Fruit fly (Drosophila melanogaster) whole organism, embryonic: ENCODE measurements around the gene CG6294.

Source experiments
- Atf-2 ChIP-seq: fragments of 200-800 bp; sonication (Bioruptor generic); optimal IDR thresholded peaks from 2 replicates; lab custom pipeline; 2016; ENCODE audit warnings: missing biosample characterization, missing genetic modification characterization
- Bteb2 ChIP-seq: fragments of 200-800 bp; sonication (Bioruptor generic); optimal IDR thresholded peaks from 2 replicates; lab custom pipeline; 2016; ENCODE audit warnings: missing biosample characterization, missing genetic modification characterization
- CG10209 ChIP-seq: fragments of 200-800 bp; sonication (Bioruptor generic); optimal IDR thresholded peaks from 3 replicates; lab custom pipeline; 2017; ENCODE audit warnings: missing biosample characterization, mild to moderate bottlenecking, missing genetic modification characterization, missing genetic modification reagents
- CG10543 ChIP-seq: fragments of 200-800 bp; sonication (Bioruptor generic); optimal IDR thresholded peaks from 3 replicates; lab custom pipeline; 2017; ENCODE audit warnings: missing biosample characterization, mild to moderate bottlenecking, missing genetic modification characterization, moderate library complexity
- CG10565 ChIP-seq: fragments of 200-800 bp; sonication (Bioruptor generic); optimal IDR thresholded peaks from 3 replicates; lab custom pipeline; 2016; ENCODE audit warnings: missing biosample characterization, mild to moderate bottlenecking, missing genetic modification characterization
- CG11085 ChIP-seq: fragments of 200-800 bp; sonication (Bioruptor generic); IDR thresholded peaks from 2 replicates; pipeline ENCODE4 v1.3.6; 2022; ENCODE audit warnings: missing biosample characterization, missing genetic modification characterization
- CG11398 ChIP-seq: fragments of 200-800 bp; sonication (Bioruptor generic); optimal IDR thresholded peaks from 2 replicates; lab custom pipeline; 2016; ENCODE audit warnings: missing biosample characterization, missing genetic modification characterization
- CG12236 ChIP-seq: fragments of 200-800 bp; sonication (Bioruptor generic); optimal IDR thresholded peaks from 2 replicates; lab custom pipeline; 2016; ENCODE audit warnings: missing biosample characterization, missing genetic modification characterization
- CG14441 ChIP-seq: fragments of 200-800 bp; sonication (Bioruptor generic); IDR thresholded peaks from 2 replicates; pipeline ENCODE4 v1.3.6; 2022; ENCODE audit warnings: missing biosample characterization, missing genetic modification characterization
- CG14667 ChIP-seq: fragments of 200-800 bp; sonication (Bioruptor generic); IDR thresholded peaks from 2 replicates; pipeline ENCODE4 v1.3.6; 2022; ENCODE audit warnings: missing biosample characterization, missing genetic modification characterization
- CG15514 ChIP-seq: fragments of 200-800 bp; sonication (Bioruptor generic); optimal IDR thresholded peaks from 3 replicates; lab custom pipeline; 2017; ENCODE audit warnings: missing biosample characterization, missing genetic modification characterization, mild to moderate bottlenecking, moderate library complexity, missing genetic modification reagents
- CG1832 ChIP-seq: fragments of 200-800 bp; sonication (Bioruptor generic); optimal IDR thresholded peaks from 2 replicates; lab custom pipeline; 2017; ENCODE audit warnings: missing biosample characterization, mild to moderate bottlenecking, missing genetic modification characterization, inconsistent platforms
- CG18619 ChIP-seq: fragments of 200-800 bp; sonication (Bioruptor generic); optimal IDR thresholded peaks from 3 replicates; lab custom pipeline; 2017; ENCODE audit warnings: missing biosample characterization, mild to moderate bottlenecking, missing genetic modification characterization
- CG34422 ChIP-seq: fragments of 200-800 bp; sonication (Bioruptor generic); IDR thresholded peaks from 3 replicates; pipeline ENCODE4 v1.3.6; 2022; ENCODE audit warnings: missing biosample characterization, missing genetic modification characterization
- CG4328 ChIP-seq: fragments of 200-800 bp; sonication (Bioruptor generic); optimal IDR thresholded peaks from 3 replicates; lab custom pipeline; 2017; ENCODE audit warnings: missing biosample characterization, missing genetic modification reagents, missing genetic modification characterization
- CG4360 ChIP-seq: fragments of 200-800 bp; sonication (Bioruptor generic); IDR thresholded peaks from 2 replicates; pipeline ENCODE4 v1.3.6; 2022; ENCODE audit warnings: missing biosample characterization, missing genetic modification characterization
- CG4820 ChIP-seq: fragments of 200-800 bp; sonication (Bioruptor generic); optimal IDR thresholded peaks from 3 replicates; lab custom pipeline; 2016; ENCODE audit warnings: missing biosample characterization, missing genetic modification characterization
- CG4854 ChIP-seq: fragments of 200-800 bp; sonication (Bioruptor generic); optimal IDR thresholded peaks from 2 replicates; lab custom pipeline; 2016; ENCODE audit warnings: missing biosample characterization, missing genetic modification characterization, inconsistent platforms
- CG5180 ChIP-seq: fragments of 200-800 bp; sonication (Bioruptor generic); optimal IDR thresholded peaks from 3 replicates; lab custom pipeline; 2017; ENCODE audit warnings: missing biosample characterization, missing genetic modification characterization, mild to moderate bottlenecking, moderate library complexity, missing genetic modification reagents
- CG6791 ChIP-seq: fragments of 200-800 bp; sonication (Bioruptor generic); IDR thresholded peaks from 3 replicates; pipeline ENCODE4 v1.3.6; 2022; ENCODE audit warnings: missing biosample characterization, missing genetic modification characterization; ENCODE audit not compliant: partially characterized antibody
- CG7928 ChIP-seq: fragments of 200-800 bp; sonication (Bioruptor generic); optimal IDR thresholded peaks from 2 replicates; lab custom pipeline; 2017; ENCODE audit warnings: missing biosample characterization, mild to moderate bottlenecking, missing genetic modification characterization
- CG7963 ChIP-seq: fragments of 200-800 bp; sonication (Bioruptor generic); IDR thresholded peaks from 3 replicates; pipeline ENCODE4 v1.3.6; 2022; ENCODE audit warnings: missing biosample characterization, missing genetic modification characterization; ENCODE audit not compliant: partially characterized antibody
- Ets65A ChIP-seq: fragments of 200-800 bp; sonication (Bioruptor generic); peaks from one replicate; lab custom pipeline; 2016; ENCODE audit warnings: missing biosample characterization, missing genetic modification characterization
- Fer1 ChIP-seq: fragments of 200-800 bp; sonication (Bioruptor generic); optimal IDR thresholded peaks from 2 replicates; lab custom pipeline; 2017; ENCODE audit warnings: missing biosample characterization, mild to moderate bottlenecking, missing genetic modification characterization
- HHEX ChIP-seq: fragments of 200-800 bp; sonication (Bioruptor generic); optimal IDR thresholded peaks from 3 replicates; lab custom pipeline; 2017; ENCODE audit warnings: missing biosample characterization, mild to moderate bottlenecking, missing genetic modification characterization, missing genetic modification reagents
- Hand ChIP-seq: fragments of 200-800 bp; sonication (Bioruptor generic); optimal IDR thresholded peaks from 2 replicates; lab custom pipeline; 2017; ENCODE audit warnings: mild to moderate bottlenecking, missing biosample characterization, missing genetic modification reagents, missing genetic modification characterization
- HmgZ ChIP-seq: fragments of 200-800 bp; sonication (Bioruptor generic); optimal IDR thresholded peaks from 2 replicates; lab custom pipeline; 2018; ENCODE audit warnings: missing biosample characterization, mild to moderate bottlenecking, missing genetic modification characterization
- Mrtf ChIP-seq: fragments of 200-800 bp; sonication (Bioruptor generic); IDR thresholded peaks from 3 replicates; pipeline ENCODE4 v1.3.6; 2022; ENCODE audit warnings: missing biosample characterization, missing genetic modification characterization
- Ravus ChIP-seq: fragments of 200-800 bp; sonication (Bioruptor generic); IDR thresholded peaks from 2 replicates; pipeline ENCODE4 v1.3.6; 2022; ENCODE audit warnings: missing biosample characterization, missing genetic modification characterization
- Rx ChIP-seq: fragments of 200-800 bp; sonication (Bioruptor generic); IDR thresholded peaks from 2 replicates; pipeline ENCODE4 v1.3.6; 2022; ENCODE audit warnings: missing biosample characterization, missing genetic modification characterization
- Sox100B ChIP-seq: fragments of 200-800 bp; sonication (Bioruptor generic); optimal IDR thresholded peaks from 3 replicates; lab custom pipeline; 2018; ENCODE audit warnings: missing biosample characterization, mild to moderate bottlenecking, missing genetic modification characterization
- amos ChIP-seq: fragments of 200-800 bp; sonication (Bioruptor generic); IDR thresholded peaks from 2 replicates; pipeline ENCODE4 v1.3.6; 2022; ENCODE audit warnings: missing biosample characterization, missing genetic modification characterization; ENCODE audit not compliant: partially characterized antibody
- aop ChIP-seq: fragments of 200-800 bp; sonication (Bioruptor generic); IDR thresholded peaks from 2 replicates; pipeline ENCODE4 v1.3.6; 2022; ENCODE audit warnings: missing biosample characterization, missing genetic modification characterization
- crol ChIP-seq: fragments of 200-800 bp; sonication (Bioruptor generic); IDR thresholded peaks from 2 replicates; pipeline ENCODE4 v1.3.6; 2022; ENCODE audit warnings: missing biosample characterization, missing genetic modification characterization
- danr ChIP-seq: fragments of 200-800 bp; sonication (Bioruptor generic); IDR thresholded peaks from 2 replicates; pipeline ENCODE4 v1.3.6; 2022; ENCODE audit warnings: missing biosample characterization, missing genetic modification characterization
- eve ChIP-seq, 2 experiments: fragments of >200 bp; optimal IDR thresholded peaks; 2 replicates each; lab custom pipeline; 2017; ENCODE audit warnings: missing biosample characterization in 2 of 2, missing genetic modification characterization in 2 of 2
- gsb ChIP-seq: fragments of 200-800 bp; sonication (Bioruptor generic); IDR thresholded peaks from 2 replicates; pipeline ENCODE4 v1.3.6; 2022; ENCODE audit warnings: missing biosample characterization, missing genetic modification characterization
- her ChIP-seq: fragments of 200-800 bp; sonication (Bioruptor generic); optimal IDR thresholded peaks from 2 replicates; lab custom pipeline; 2016; ENCODE audit warnings: missing biosample characterization, missing genetic modification characterization
- hth ChIP-seq: fragments of >200 bp; optimal IDR thresholded peaks from 2 replicates; lab custom pipeline; 2017; ENCODE audit warnings: inconsistent platforms
- inv ChIP-seq: fragments of 200-800 bp; sonication (Bioruptor generic); IDR thresholded peaks from 2 replicates; pipeline ENCODE4 v1.3.6; 2022; ENCODE audit warnings: missing biosample characterization, missing genetic modification characterization; ENCODE audit not compliant: partially characterized antibody
- ken ChIP-seq: fragments of 200-800 bp; sonication (Bioruptor generic); IDR thresholded peaks from 3 replicates; pipeline ENCODE4 v1.3.6; 2022; ENCODE audit warnings: missing biosample characterization, missing genetic modification characterization
- knrl ChIP-seq: fragments of 200-800 bp; sonication (Bioruptor generic); IDR thresholded peaks from 3 replicates; pipeline ENCODE4 v1.3.6; 2022; ENCODE audit warnings: missing biosample characterization, missing genetic modification characterization; ENCODE audit not compliant: partially characterized antibody
- nerfin-2 ChIP-seq: fragments of 200-800 bp; sonication (Bioruptor generic); IDR thresholded peaks from 2 replicates; pipeline ENCODE4 v1.3.6; 2022; ENCODE audit warnings: missing biosample characterization, missing genetic modification characterization; ENCODE audit not compliant: partially characterized antibody
- nom ChIP-seq: fragments of 200-800 bp; sonication (Bioruptor generic); optimal IDR thresholded peaks from 2 replicates; lab custom pipeline; 2017; ENCODE audit warnings: missing biosample characterization, missing genetic modification characterization, mild to moderate bottlenecking, moderate library complexity, missing genetic modification reagents
- onecut ChIP-seq: fragments of 200-800 bp; sonication (Bioruptor generic); IDR thresholded peaks from 2 replicates; pipeline ENCODE4 v1.3.6; 2022; ENCODE audit warnings: missing biosample characterization, missing genetic modification characterization
- p53 ChIP-seq: fragments of 200-800 bp; sonication (Bioruptor generic); optimal IDR thresholded peaks from 2 replicates; lab custom pipeline; 2016; ENCODE audit warnings: missing biosample characterization, missing genetic modification characterization
- pum ChIP-seq: fragments of 200-800 bp; sonication (Bioruptor generic); optimal IDR thresholded peaks from 2 replicates; lab custom pipeline; 2016; ENCODE audit warnings: missing biosample characterization, missing genetic modification characterization
- tgo ChIP-seq: fragments of 200-800 bp; sonication (Bioruptor generic); IDR thresholded peaks from 3 replicates; pipeline ENCODE4 v1.3.6; 2022; ENCODE audit warnings: missing biosample characterization, missing genetic modification characterization
- zen ChIP-seq: fragments of 200-800 bp; sonication (Bioruptor generic); optimal IDR thresholded peaks from 3 replicates; lab custom pipeline; 2018; ENCODE audit warnings: missing biosample characterization, mild to moderate bottlenecking, missing genetic modification characterization, moderate library complexity

The CG6294 gene

dm6 chrX:15449490-15450326 is 12.8 kb upstream of the CG6294 start, which contains the start of the genes Scamp and Ahcy (continued):
- 0 out of 2 replicates have a peak, but pooled peaks have one; percentile 11 for TF ChIP-seq nerfin-2 (GFP tag; lab: Robert Waterston, UW)
- no peak for TF ChIP-seq hth (lab: Kevin White, UChicago)
- TF ChIP-seq CG12236 (GFP tag; lab: Kevin White, UChicago) = no peak
- TF ChIP-seq CG1832 (GFP tag; lab: Kevin White, UChicago) = no peak
- peak; percentile 13 for TF ChIP-seq CG10543 (GFP tag; lab: Kevin White, UChicago)
- TF ChIP-seq nom = no peak
- peak; percentile 81 for TF ChIP-seq CG7928 (GFP tag; lab: Kevin White, UChicago)
- no peak for TF ChIP-seq HHEX (GFP tag; lab: Kevin White, UChicago)
- no peak for TF ChIP-seq Hand (GFP tag; lab: Kevin White, UChicago)
- peak; percentile 99 for TF ChIP-seq CG15514 (GFP tag; lab: Kevin White, UChicago)
- TF ChIP-seq CG18619 (GFP tag; lab: Kevin White, UChicago) = no peak
- TF ChIP-seq eve (GFP tag; optimal IDR thresholded peaks at IDR 0.05; lab: Kevin White, UChicago) = no peak
- peak; percentile 63; the same call in 2 of the 3 replicates for TF ChIP-seq knrl (GFP tag; lab: Robert Waterston, UW)
- TF ChIP-seq p53 (GFP tag; lab: Kevin White, UChicago) = no peak
- TF ChIP-seq her = no peak
- no peak for TF ChIP-seq CG11398
- no peak for TF ChIP-seq CG10565 (GFP tag; lab: Kevin White, UChicago)
- no peak for TF ChIP-seq Rx (GFP tag; lab: Robert Waterston, UW)
- no peak for TF ChIP-seq CG14441 (GFP tag; lab: Robert Waterston, UW)
- no peak for TF ChIP-seq gsb (GFP tag; lab: Robert Waterston, UW)
- no peak for TF ChIP-seq ken (GFP tag; lab: Robert Waterston, UW)
- TF ChIP-seq aop = no peak
- no peak for TF ChIP-seq CG4854 (GFP tag; lab: Kevin White, UChicago)
- TF ChIP-seq Atf-2 = no peak
- TF ChIP-seq HmgZ (tag; lab: Kevin White, UChicago) = no peak
- peak; percentile 44; the same call in 1 of the 2 replicates for TF ChIP-seq amos (GFP tag; lab: Robert Waterston, UW)
- TF ChIP-seq CG4820 = no peak
- TF ChIP-seq CG4328 (GFP tag; lab: Kevin White, UChicago) = no peak
- no peak for TF ChIP-seq danr (GFP tag; lab: Robert Waterston, UW)
- TF ChIP-seq zen (tag; lab: Kevin White, UChicago) = no peak
- no peak for TF ChIP-seq pum
- no peak for TF ChIP-seq CG7963
- TF ChIP-seq Mrtf (GFP tag; lab: Robert Waterston, UW) = no peak
- no peak for TF ChIP-seq Ravus (GFP tag; lab: Robert Waterston, UW)
- no peak for TF ChIP-seq CG11085 (GFP tag; lab: Robert Waterston, UW)
- TF ChIP-seq inv = peak; percentile 44; the same call in 1 of the 2 replicates
- TF ChIP-seq onecut = no peak
- TF ChIP-seq CG4360 (GFP tag; lab: Robert Waterston, UW) = no peak
- TF ChIP-seq Bteb2 = no peak
- TF ChIP-seq CG6791 (GFP tag; lab: Robert Waterston, UW) = 0 out of 3 replicates have a peak, but pooled peaks have one; percentile 30
- TF ChIP-seq tgo = no peak
- no peak for TF ChIP-seq CG34422
- no peak for TF ChIP-seq CG14667 (GFP tag; lab: Robert Waterston, UW)
- TF ChIP-seq CG10209 (GFP tag; lab: Kevin White, UChicago) = no peak
- no peak for TF ChIP-seq Sox100B (GFP tag; lab: Kevin White, UChicago)
- TF ChIP-seq CG5180 (GFP tag; lab: Kevin White, UChicago) = no peak
- peak; percentile 7 for TF ChIP-seq Ets65A (GFP tag; lab: Kevin White, UChicago)
- TF ChIP-seq Fer1 = no peak
- peak; percentile 46 for TF ChIP-seq crol
